Fruit fly (Drosophila melanogaster): ENCODE results near the gene ND-B14.5B.

ND-B14.5B gene

DNA sequence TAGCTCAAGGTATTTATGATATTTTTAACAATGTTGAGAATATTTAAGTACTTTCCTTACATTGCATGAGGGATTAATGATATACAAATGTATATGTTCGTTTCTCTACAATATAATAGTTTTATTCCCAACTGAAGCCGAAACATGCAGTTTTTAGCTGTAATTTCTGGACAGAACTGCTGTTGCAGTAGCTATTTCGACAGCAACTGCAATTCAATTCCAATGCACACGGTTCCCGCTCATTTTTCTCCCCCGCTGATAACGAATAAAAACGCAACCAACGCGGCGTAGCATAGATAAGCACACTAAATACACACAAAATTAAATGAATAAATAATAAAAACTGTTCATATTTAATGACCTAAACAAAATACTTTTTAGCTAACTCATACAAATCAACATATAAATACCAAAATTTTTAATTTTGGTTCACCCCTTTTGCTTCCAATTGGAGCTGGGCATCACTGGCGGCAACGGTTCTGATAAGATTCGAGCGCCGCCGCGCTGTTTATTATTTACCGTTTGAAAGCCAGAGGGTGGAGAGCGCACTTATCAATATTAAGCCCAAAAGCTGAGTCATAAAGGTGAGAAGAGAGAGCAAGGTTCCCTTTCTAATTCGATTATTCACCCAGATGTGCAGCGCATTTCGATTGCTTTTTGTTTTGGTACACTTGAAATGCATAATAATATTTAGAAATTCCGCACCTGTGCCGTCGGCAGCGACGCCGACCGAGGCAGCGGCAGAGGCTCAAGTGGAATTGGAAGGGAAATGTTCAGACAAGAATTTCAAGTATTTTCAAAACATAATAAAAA lies 12.8 kb upstream of the ND-B14.5B start (continued):
- TF ChIP-seq CG13775 (GFP tag; optimal IDR thresholded peaks at IDR 0.05) (no peak), schlank (tag; optimal IDR thresholded peaks at IDR 0.05) (no peak), lov (optimal IDR thresholded peaks at IDR 0.05) (no peak), lov (GFP tag; IDR thresholded peaks at IDR 0.05) (no peak), phol (tag; optimal IDR thresholded peaks at IDR 0.05) (peak; percentile 9), CG2116 (GFP tag; optimal IDR thresholded peaks at IDR 0.05) (peak; percentile 20), CG14965 (GFP tag; optimal IDR thresholded peaks at IDR 0.05; ENCODE audit: borderline replicate concordance) (no peak), Adf1 (GFP tag; IDR thresholded peaks at IDR 0.05) (peak; percentile 90), CG7745 (tag; optimal IDR thresholded peaks at IDR 0.05) (no peak), CG3838 (GFP tag; optimal IDR thresholded peaks at IDR 0.05) (no peak), ac (GFP tag; optimal IDR thresholded peaks at IDR 0.05) (no peak), cas (GFP tag; IDR thresholded peaks at IDR 0.05) (no peak), CG18599 (GFP tag; optimal IDR thresholded peaks at IDR 0.05) (peak; percentile 16), Elba2 (GFP tag; optimal IDR thresholded peaks at IDR 0.05) (no peak), Six4 (GFP tag; optimal IDR thresholded peaks at IDR 0.05) (no peak), cg (GFP tag; optimal IDR thresholded peaks at IDR 0.05) (no peak), CG17612 (GFP tag; IDR thresholded peaks at IDR 0.05) (no peak), Camta (GFP tag; optimal IDR thresholded peaks at IDR 0.05) (no peak), CG17912 (GFP tag; optimal IDR thresholded peaks at IDR 0.05) (no peak), CG8924 (tag; optimal IDR thresholded peaks at IDR 0.05) (peak; percentile 21), ERR (GFP tag; optimal IDR thresholded peaks at IDR 0.05) (no peak), CG11504 (tag; optimal IDR thresholded peaks at IDR 0.05) (peak; percentile 26), CG18476 (GFP tag; optimal IDR thresholded peaks at IDR 0.05) (no peak), hkb (optimal IDR thresholded peaks at IDR 0.05) (no peak), hkb (GFP tag; IDR thresholded peaks at IDR 0.05) (no peak; the same call in none of the 2 replicates), stwl (tag; optimal IDR thresholded peaks at IDR 0.05) (peak; percentile 94), CG5245 (GFP tag; optimal IDR thresholded peaks at IDR 0.05) (no peak), fd96Cb (tag; optimal IDR thresholded peaks at IDR 0.05) (no peak), otp (GFP tag; IDR thresholded peaks at IDR 0.05) (no peak), B-H1 (GFP tag; IDR thresholded peaks at IDR 0.05) (no peak), CG15601 (tag; optimal IDR thresholded peaks at IDR 0.05) (peak; percentile 19), CG14860 (GFP tag; IDR thresholded peaks at IDR 0.05; ENCODE audit: partially characterized antibody) (no peak), Hr51 (GFP tag; optimal IDR thresholded peaks at IDR 0.05) (no peak), bigmax (GFP tag; optimal IDR thresholded peaks at IDR 0.05) (no peak), CG15479 (GFP tag; optimal IDR thresholded peaks at IDR 0.05) (no peak), danr (GFP tag; IDR thresholded peaks at IDR 0.05) (no peak), fd102C (GFP tag; optimal IDR thresholded peaks at IDR 0.05) (no peak), CG8290 (GFP tag; optimal IDR thresholded peaks at IDR 0.05) (no peak), CG8290 (tag; optimal IDR thresholded peaks at IDR 0.05) (peak in 1 of 2 experiments; percentile 5), CG12659 (GFP tag; optimal IDR thresholded peaks at IDR 0.05) (no peak), CG16813 (GFP tag; IDR thresholded peaks at IDR 0.05; ENCODE audit: partially characterized antibody) (0 out of 3 replicates have a peak, but pooled peaks have one; percentile 8), NfI (GFP tag; optimal IDR thresholded peaks at IDR 0.05) (peak; percentile 2), nerfin-2 (GFP tag; IDR thresholded peaks at IDR 0.05; ENCODE audit: partially characterized antibody) (no peak), ci (GFP tag; IDR thresholded peaks at IDR 0.05) (peak; percentile 61), sd (tag; optimal IDR thresholded peaks at IDR 0.05) (peak; percentile 83), CG6689 (GFP tag; IDR thresholded peaks at IDR 0.05) (peak; percentile 27; the same call in 1 of the 2 replicates), CG8281 (tag; optimal IDR thresholded peaks at IDR 0.05) (peak; percentile 46), E2f1 (GFP tag; IDR thresholded peaks at IDR 0.05) (no peak), CG4424 (GFP tag; optimal IDR thresholded peaks at IDR 0.05) (no peak)

Data from whole organism, embryonic.